Worm (Caenorhabditis elegans): ENCODE data around the gene F58F12.4.

F58F12.4 gene

DNA sequence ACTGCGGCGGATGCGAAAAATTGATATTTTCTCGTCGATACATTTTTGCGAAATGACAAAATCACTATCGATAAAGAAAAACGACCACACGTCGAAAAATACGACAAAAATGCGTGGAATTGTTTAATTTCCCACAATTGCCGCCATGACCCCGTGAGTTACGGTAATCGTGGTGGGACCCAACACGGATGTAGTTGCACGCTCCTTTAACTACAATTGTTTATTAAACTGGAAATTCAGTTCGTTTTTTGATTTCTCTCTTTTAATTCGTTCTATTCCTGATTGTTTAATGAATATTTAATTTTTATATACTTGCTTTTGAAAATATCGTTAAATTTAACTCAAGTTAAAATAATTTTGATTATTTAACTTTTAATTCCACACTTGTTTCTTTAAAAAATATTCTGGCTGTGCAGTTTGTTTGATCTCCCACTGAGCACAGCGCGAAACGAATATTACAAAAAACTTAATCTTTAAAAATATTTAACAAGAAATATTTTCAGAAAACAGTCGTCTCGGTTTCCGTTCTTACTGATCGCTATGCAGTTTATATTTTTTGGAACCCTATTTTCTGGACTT, 21.2 kb upstream of the F58F12.4 start, which contains the start of the genes ani-2 and clec-88:
Gene ani-2 (minus strand): TSS at position 131 of the 579 bp plus-strand sequence.
Gene clec-88 (plus strand): TSS at position 486 of the 579 bp plus-strand sequence.
- TF ChIP-seq tab-1 (GFP tag; IDR thresholded peaks at IDR 0.05): no peak
- no peak for TF ChIP-seq klf-2 (GFP tag; conservative IDR thresholded peaks at IDR 0.05)
- no peak for TF ChIP-seq flt-1 (GFP tag; IDR thresholded peaks at IDR 0.05)
- no peak for TF ChIP-seq ztf-29 (GFP tag; IDR thresholded peaks at IDR 0.05)
- TF ChIP-seq med-1 (GFP tag; optimal IDR thresholded peaks at IDR 0.05; ENCODE audit: insufficient read depth): no peak
- no peak for TF ChIP-seq ztf-23 (GFP tag; IDR thresholded peaks at IDR 0.05)
- no peak for TF ChIP-seq ref-1 (GFP tag; conservative IDR thresholded peaks at IDR 0.05)

ce11 chrII:6366696-6367095, 19.9 kb upstream of the F58F12.4 start, which contains the start of gene ctsa-4.1:
ctsa-4.1 (plus strand) TSS chrII:6366996.
- TF ChIP-seq T22C8.4 (GFP tag; IDR thresholded peaks at IDR 0.05): no peak
- no peak for TF ChIP-seq flt-1 (GFP tag; IDR thresholded peaks at IDR 0.05)
- TF ChIP-seq cog-1 (tag; optimal IDR thresholded peaks at IDR 0.05): no peak
- no peak for TF ChIP-seq ztf-29 (GFP tag; IDR thresholded peaks at IDR 0.05)
- no peak for TF ChIP-seq klf-2 (GFP tag; conservative IDR thresholded peaks at IDR 0.05)
- no peak for TF ChIP-seq tab-1 (GFP tag; IDR thresholded peaks at IDR 0.05)
- no peak for TF ChIP-seq ztf-23 (GFP tag; IDR thresholded peaks at IDR 0.05)
- TF ChIP-seq ref-1 (GFP tag; conservative IDR thresholded peaks at IDR 0.05): no peak
- TF ChIP-seq med-1 (GFP tag; optimal IDR thresholded peaks at IDR 0.05; ENCODE audit: insufficient read depth): no peak

- TF ChIP-seq ztf-29 (GFP tag; IDR thresholded peaks at IDR 0.05): no peak
- TF ChIP-seq flt-1 (GFP tag; IDR thresholded peaks at IDR 0.05): no peak
- TF ChIP-seq ztf-23 (GFP tag; IDR thresholded peaks at IDR 0.05): no peak
- peak; percentile 59 for TF ChIP-seq T22C8.4 (GFP tag; IDR thresholded peaks at IDR 0.05)
- peak; percentile 57 for TF ChIP-seq cog-1 (tag; optimal IDR thresholded peaks at IDR 0.05)
Measured at ce11 chrII:6370110-6370509, 16.5 kb upstream of the F58F12.4 start.

DNA sequence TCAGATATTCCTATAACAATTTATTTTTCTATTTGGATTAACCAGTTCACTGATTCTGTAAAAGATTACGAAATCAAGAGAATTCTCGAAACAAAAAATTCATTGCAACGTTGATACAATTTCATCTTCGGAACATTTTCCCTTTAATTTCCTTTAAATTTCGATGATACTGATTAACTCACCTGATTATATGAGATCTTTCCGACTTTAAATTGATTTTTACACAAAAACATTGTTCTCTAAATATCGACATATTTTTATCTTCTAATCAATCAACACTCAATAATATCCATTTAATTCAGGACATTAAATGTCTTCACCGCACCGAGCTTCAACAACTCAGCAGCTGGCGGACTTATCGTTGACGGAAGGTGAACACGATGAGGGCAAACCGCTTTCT, 15.6 kb upstream of the F58F12.4 start, which contains the start of gene lin-23:
Gene lin-23 (plus strand): TSS at position 301 of the 400 bp plus-strand sequence.
- TF ChIP-seq ref-1 (GFP tag; conservative IDR thresholded peaks at IDR 0.05) (no peak), T22C8.4 (GFP tag; IDR thresholded peaks at IDR 0.05) (no peak), klf-2 (GFP tag; conservative IDR thresholded peaks at IDR 0.05) (no peak), ztf-23 (GFP tag; IDR thresholded peaks at IDR 0.05) (no peak), med-1 (GFP tag; optimal IDR thresholded peaks at IDR 0.05; ENCODE audit: insufficient read depth) (no peak), tab-1 (GFP tag; IDR thresholded peaks at IDR 0.05) (no peak), cog-1 (tag; optimal IDR thresholded peaks at IDR 0.05) (no peak), flt-1 (GFP tag; IDR thresholded peaks at IDR 0.05) (no peak), ztf-29 (GFP tag; IDR thresholded peaks at IDR 0.05) (no peak)

ce11 chrII:6373361-6373760, 13.2 kb upstream of the F58F12.4 start:
- no peak for TF ChIP-seq ztf-23 (GFP tag; IDR thresholded peaks at IDR 0.05)
- TF ChIP-seq ztf-29 (GFP tag; IDR thresholded peaks at IDR 0.05): no peak
- no peak for TF ChIP-seq klf-2 (GFP tag; conservative IDR thresholded peaks at IDR 0.05)
- no peak for TF ChIP-seq T22C8.4 (GFP tag; IDR thresholded peaks at IDR 0.05)
- TF ChIP-seq tab-1 (GFP tag; IDR thresholded peaks at IDR 0.05): no peak
- TF ChIP-seq flt-1 (GFP tag; IDR thresholded peaks at IDR 0.05): no peak

- TF ChIP-seq ztf-23 (GFP tag; IDR thresholded peaks at IDR 0.05) (no peak), flt-1 (GFP tag; IDR thresholded peaks at IDR 0.05) (no peak), ztf-29 (GFP tag; IDR thresholded peaks at IDR 0.05) (no peak), klf-2 (GFP tag; conservative IDR thresholded peaks at IDR 0.05) (no peak), T22C8.4 (GFP tag; IDR thresholded peaks at IDR 0.05) (no peak), ref-1 (GFP tag; conservative IDR thresholded peaks at IDR 0.05) (no peak), med-1 (GFP tag; optimal IDR thresholded peaks at IDR 0.05; ENCODE audit: insufficient read depth) (no peak), cog-1 (tag; optimal IDR thresholded peaks at IDR 0.05) (no peak), tab-1 (GFP tag; IDR thresholded peaks at IDR 0.05) (no peak)
Measured at ce11 chrII:6374646-6375045, 11.9 kb upstream of the F58F12.4 start.

ce11 chrII:6376693-6377092, 9.9 kb upstream of the F58F12.4 start:
- TF ChIP-seq ztf-29 (GFP tag; IDR thresholded peaks at IDR 0.05) (no peak), T22C8.4 (GFP tag; IDR thresholded peaks at IDR 0.05) (no peak), med-1 (GFP tag; optimal IDR thresholded peaks at IDR 0.05; ENCODE audit: insufficient read depth) (no peak)

- TF ChIP-seq ztf-29 (GFP tag; IDR thresholded peaks at IDR 0.05) (no peak), T22C8.4 (GFP tag; IDR thresholded peaks at IDR 0.05) (no peak), ref-1 (GFP tag; conservative IDR thresholded peaks at IDR 0.05) (no peak), klf-2 (GFP tag; conservative IDR thresholded peaks at IDR 0.05) (no peak), med-1 (GFP tag; optimal IDR thresholded peaks at IDR 0.05; ENCODE audit: insufficient read depth) (no peak), cog-1 (tag; optimal IDR thresholded peaks at IDR 0.05) (no peak), ztf-23 (GFP tag; IDR thresholded peaks at IDR 0.05) (no peak), flt-1 (GFP tag; IDR thresholded peaks at IDR 0.05) (no peak), tab-1 (GFP tag; IDR thresholded peaks at IDR 0.05) (no peak)
Measured at ce11 chrII:6377381-6377948, 9.1 kb upstream of the F58F12.4 start.

DNA sequence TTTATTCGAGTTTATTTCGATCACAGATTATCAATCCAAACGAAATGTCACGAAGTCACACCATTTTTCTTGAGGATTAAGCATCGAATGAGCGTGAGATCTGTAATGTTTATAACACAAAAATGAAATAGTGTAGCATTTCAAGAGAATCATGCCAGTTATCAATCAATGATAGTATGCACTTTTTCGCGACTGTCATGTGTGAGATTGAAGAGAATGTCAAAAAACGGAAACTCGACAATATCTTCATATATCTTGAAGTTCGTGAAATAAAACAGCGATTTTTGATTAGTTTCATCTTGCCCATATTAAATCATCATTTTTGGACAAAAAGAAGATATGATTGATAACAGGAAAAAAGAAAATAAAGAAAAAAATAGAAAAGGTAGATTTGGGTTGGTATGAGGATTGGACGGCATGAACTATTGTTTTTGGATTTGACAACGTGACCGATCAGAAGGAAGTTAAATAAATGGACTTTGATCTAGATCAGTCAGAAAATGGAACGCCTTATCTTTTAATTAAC, 7.5 kb upstream of the F58F12.4 start:
- TF ChIP-seq med-1 (GFP tag; optimal IDR thresholded peaks at IDR 0.05; ENCODE audit: insufficient read depth): no peak
- no peak for TF ChIP-seq ztf-29 (GFP tag; IDR thresholded peaks at IDR 0.05)
- no peak for TF ChIP-seq tab-1 (GFP tag; IDR thresholded peaks at IDR 0.05)
- no peak for TF ChIP-seq T22C8.4 (GFP tag; IDR thresholded peaks at IDR 0.05)
- no peak for TF ChIP-seq ref-1 (GFP tag; conservative IDR thresholded peaks at IDR 0.05)
- no peak for TF ChIP-seq flt-1 (GFP tag; IDR thresholded peaks at IDR 0.05)
- no peak for TF ChIP-seq klf-2 (GFP tag; conservative IDR thresholded peaks at IDR 0.05)
- TF ChIP-seq ztf-23 (GFP tag; IDR thresholded peaks at IDR 0.05): no peak
- TF ChIP-seq cog-1 (tag; optimal IDR thresholded peaks at IDR 0.05): no peak

DNA sequence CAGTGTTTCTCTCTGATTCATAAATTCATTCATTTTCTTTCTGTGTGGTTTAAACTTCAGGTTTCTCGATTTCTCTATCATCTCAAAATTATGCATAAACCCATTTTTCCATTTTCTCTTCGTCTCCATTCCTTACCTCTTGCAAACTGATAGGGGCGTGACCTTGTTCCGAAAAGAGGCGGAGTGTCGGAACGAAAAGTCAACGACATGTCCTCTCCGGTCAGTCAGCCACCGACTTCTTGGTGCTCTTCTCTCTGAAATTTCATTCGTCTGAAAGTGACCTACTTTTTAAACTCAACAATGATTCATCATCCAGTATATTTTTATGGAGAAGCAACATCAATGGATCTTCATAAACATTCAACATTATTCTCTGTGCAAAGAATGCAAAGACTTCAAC, 5.7 kb upstream of the F58F12.4 start, which contains the start of gene F58F12.12:
Gene F58F12.12 (plus strand): TSS at position 301 of the 400 bp plus-strand sequence.
- TF ChIP-seq klf-2 (GFP tag; conservative IDR thresholded peaks at IDR 0.05): no peak
- no peak for TF ChIP-seq ztf-23 (GFP tag; IDR thresholded peaks at IDR 0.05)
- no peak for TF ChIP-seq ref-1 (GFP tag; conservative IDR thresholded peaks at IDR 0.05)
- TF ChIP-seq ztf-29 (GFP tag; IDR thresholded peaks at IDR 0.05): no peak
- TF ChIP-seq cog-1 (tag; optimal IDR thresholded peaks at IDR 0.05): no peak
- TF ChIP-seq flt-1 (GFP tag; IDR thresholded peaks at IDR 0.05): no peak
- no peak for TF ChIP-seq tab-1 (GFP tag; IDR thresholded peaks at IDR 0.05)
- no peak for TF ChIP-seq med-1 (GFP tag; optimal IDR thresholded peaks at IDR 0.05; ENCODE audit: insufficient read depth)
- TF ChIP-seq T22C8.4 (GFP tag; IDR thresholded peaks at IDR 0.05): no peak
